Worm (Caenorhabditis elegans): ENCODE results near the gene nlp-59.
A peak's percentile ranks its signal among the peaks of the same experiment; 100 is the strongest.

Gene nlp-59

ce11 chrV:14996236-14996635 lies 25.0 kb downstream of the nlp-59 start, which contains the start of gene irld-14:
Gene irld-14 (plus strand): TSS chrV:14996536.
- TF ChIP-seq ama-1 (optimal IDR thresholded peaks at IDR 0.05) (no peak), ets-5 (GFP tag; IDR thresholded peaks at IDR 0.05) (no peak), ceh-8 (GFP tag; optimal IDR thresholded peaks at IDR 0.05) (no peak), lin-13 (GFP tag; optimal IDR thresholded peaks at IDR 0.05) (no peak), nhr-12 (tag; optimal IDR thresholded peaks at IDR 0.05) (no peak)

- TF ChIP-seq efl-1 (optimal IDR thresholded peaks at IDR 0.05) (no peak), efl-1 (GFP tag; optimal IDR thresholded peaks at IDR 0.05 in 1 of 2) (peak in 1 of 2 experiments; percentile 65), aly-2 (tag; optimal IDR thresholded peaks at IDR 0.05) (no peak), tlp-1 (tag; optimal IDR thresholded peaks at IDR 0.05) (no peak), dsc-1 (tag; optimal IDR thresholded peaks at IDR 0.05) (no peak), grh-1 (GFP tag; IDR thresholded peaks at IDR 0.05) (no peak)
Observed at ce11 chrV:14999485-15000023, 28.3 kb downstream of the nlp-59 start, which contains the start of gene T01C3.11. Gene T01C3.11 (plus strand): TSS chrV:14999535.

- TF ChIP-seq nhr-85 (tag) (no peak), nhr-20 (tag; optimal IDR thresholded peaks at IDR 0.05) (no peak), unc-130 (tag; optimal IDR thresholded peaks at IDR 0.05) (no peak), nhr-19 (GFP tag; conservative IDR thresholded peaks at IDR 0.05) (no peak), ceh-63 (GFP tag; optimal IDR thresholded peaks at IDR 0.05) (no peak), fkh-10 (GFP tag; optimal IDR thresholded peaks at IDR 0.05) (no peak), skn-1 (tag; optimal IDR thresholded peaks at IDR 0.05) (no peak), ztf-11 (tag; optimal IDR thresholded peaks at IDR 0.05) (no peak), elt-3 (tag; optimal IDR thresholded peaks at IDR 0.05) (no peak), ztf-4 (tag; optimal IDR thresholded peaks at IDR 0.05) (no peak), Y116A8C.19 (tag; optimal IDR thresholded peaks at IDR 0.05; ENCODE audit: borderline replicate concordance) (no peak), rnt-1 (tag; optimal IDR thresholded peaks at IDR 0.05) (no peak), zag-1 (tag; optimal IDR thresholded peaks at IDR 0.05) (no peak), egl-27 (tag; optimal IDR thresholded peaks at IDR 0.05) (no peak), lin-14 (GFP tag; optimal IDR thresholded peaks at IDR 0.05) (no peak), C34B4.2 (tag; optimal IDR thresholded peaks at IDR 0.05) (no peak), nhr-28 (tag; optimal IDR thresholded peaks at IDR 0.05) (no peak), nhr-11 (tag; optimal IDR thresholded peaks at IDR 0.05) (no peak)
Observed at ce11 chrV:15000055-15000704, 28.9 kb downstream of the nlp-59 start, which contains the start of gene rps-16. Gene rps-16 (minus strand): TSS chrV:15000541.

ce11 chrV:15001536-15001935 lies 30.3 kb downstream of the nlp-59 start:
- TF ChIP-seq lin-13 (GFP tag; optimal IDR thresholded peaks at IDR 0.05) (no peak), unc-30 (tag; optimal IDR thresholded peaks at IDR 0.05) (no peak), ceh-82 (tag; optimal IDR thresholded peaks at IDR 0.05) (no peak), isw-1 (GFP tag; IDR thresholded peaks at IDR 0.05) (no peak), efl-1 (optimal IDR thresholded peaks at IDR 0.05) (no peak), efl-1 (GFP tag; optimal IDR thresholded peaks at IDR 0.05 in 1 of 2) (no peak), egl-27 (tag; optimal IDR thresholded peaks at IDR 0.05) (no peak), lsy-2 (tag; optimal IDR thresholded peaks at IDR 0.05) (no peak), C04F5.9 (tag; optimal IDR thresholded peaks at IDR 0.05) (no peak), nhr-77 (tag; optimal IDR thresholded peaks at IDR 0.05) (no peak), ama-1 (optimal IDR thresholded peaks at IDR 0.05) (no peak), zag-1 (tag; optimal IDR thresholded peaks at IDR 0.05) (no peak), fkh-10 (GFP tag; optimal IDR thresholded peaks at IDR 0.05) (no peak), sox-4 (tag; optimal IDR thresholded peaks at IDR 0.05) (no peak), pag-3 (tag; optimal IDR thresholded peaks at IDR 0.05; ENCODE audit: borderline replicate concordance, insufficient read depth) (no peak), Y116A8C.19 (tag; optimal IDR thresholded peaks at IDR 0.05; ENCODE audit: borderline replicate concordance) (no peak), fos-1 (tag; optimal IDR thresholded peaks at IDR 0.05) (no peak), nhr-84 (tag; optimal IDR thresholded peaks at IDR 0.05) (no peak)

All from whole organism, L1 larva.